Worm (Caenorhabditis elegans) whole organism, L2 larva: ENCODE data around the gene C13A2.10.

Experiments
- elt-3 ChIP-seq: sonication (generic microtip); optimal IDR thresholded peaks from 2 replicates; lab custom pipeline; 2017; ENCODE audit warnings: missing biosample characterization, missing genetic modification characterization
- lsy-2 ChIP-seq, 2 experiments: fragments of 150-350 bp in 1 of 2; sonication (generic microtip) in 1 of 2; optimal IDR thresholded peaks; 2 replicates each; lab custom pipeline; 2014 to 2017; ENCODE audit warnings: missing biosample characterization in 2 of 2, missing genetic modification characterization in 2 of 2

ce11 chrV:7223941-7224340 lies 51.0 kb downstream of the C13A2.10 start, which contains the start of gene C13F10.1:
- TF ChIP-seq lsy-2 (tag; optimal IDR thresholded peaks at IDR 0.05; lab: Kevin White, UChicago) = no peak
- TF ChIP-seq elt-3 (tag; lab: Kevin White, UChicago) = no peak
